Worm (Caenorhabditis elegans): Measurements from ENCODE around the gene ttbk-3.

Gene ttbk-3

ce11 chrIV:9846574-9846973, 43.2 kb downstream of the ttbk-3 start, which contains the start of gene K07F5.6:
Gene K07F5.6, minus strand, starts transcription at chrIV:9846674.
- TF ChIP-seq ztf-22 (GFP tag; optimal IDR thresholded peaks at IDR 0.05) = no peak
- TF ChIP-seq attf-3 (GFP tag; conservative IDR thresholded peaks at IDR 0.05) = no peak
- no peak for TF ChIP-seq Y79H2A.3 (GFP tag; conservative IDR thresholded peaks at IDR 0.05)
- TF ChIP-seq nhr-27 (tag; optimal IDR thresholded peaks at IDR 0.05) = no peak

- TF ChIP-seq madf-6 (GFP tag; IDR thresholded peaks at IDR 0.05) (no peak), lsl-1 (GFP tag; optimal IDR thresholded peaks at IDR 0.05) (no peak), somi-1 (GFP tag; optimal IDR thresholded peaks at IDR 0.05) (no peak), aptf-3 (GFP tag; IDR thresholded peaks at IDR 0.05) (no peak), zfh-2 (GFP tag; conservative IDR thresholded peaks at IDR 0.05) (no peak; the same call in 1 of the 2 replicates), let-607 (tag; optimal IDR thresholded peaks at IDR 0.05) (no peak)
Measured at ce11 chrIV:9843760-9844159, 46.0 kb downstream of the ttbk-3 start, which contains the start of gene nspd-2. Gene nspd-2, plus strand, starts transcription at chrIV:9844060.

ce11 chrIV:9842071-9842470, 47.7 kb downstream of the ttbk-3 start, which contains the start of gene K07F5.17:
Gene K07F5.17, plus strand, starts transcription at chrIV:9842371.
- no peak for TF ChIP-seq F10E7.11 (tag; optimal IDR thresholded peaks at IDR 0.05)
- TF ChIP-seq hlh-12 (tag; optimal IDR thresholded peaks at IDR 0.05) = no peak
- TF ChIP-seq cebp-1 (GFP tag; IDR thresholded peaks at IDR 0.05) = no peak
- no peak for TF ChIP-seq cebp-1 (tag; optimal IDR thresholded peaks at IDR 0.05)
- no peak for TF ChIP-seq repo-1 (tag; optimal IDR thresholded peaks at IDR 0.05)
- TF ChIP-seq pbrm-1 (GFP tag; IDR thresholded peaks at IDR 0.05) = no peak
- TF ChIP-seq ztf-26 (tag; optimal IDR thresholded peaks at IDR 0.05) = no peak
- no peak for TF ChIP-seq nfya-1 (tag; optimal IDR thresholded peaks at IDR 0.05; ENCODE audit: borderline replicate concordance, insufficient read depth)
- no peak for TF ChIP-seq rec-8 (tag; optimal IDR thresholded peaks at IDR 0.05)
- no peak for TF ChIP-seq attf-5 (GFP tag; optimal IDR thresholded peaks at IDR 0.05)
- no peak for TF ChIP-seq snpc-1.3 (tag; optimal IDR thresholded peaks at IDR 0.05; ENCODE audit: insufficient read depth)
- TF ChIP-seq F33H1.4 (GFP tag; IDR thresholded peaks at IDR 0.05) = no peak
- TF ChIP-seq hmg-1.2 (GFP tag; IDR thresholded peaks at IDR 0.05) = no peak
- TF ChIP-seq lsl-1 (GFP tag; optimal IDR thresholded peaks at IDR 0.05) = no peak
- TF ChIP-seq hrde-1 (tag; optimal IDR thresholded peaks at IDR 0.05; ENCODE audit: borderline replicate concordance) = no peak
- no peak for TF ChIP-seq ama-1 (optimal IDR thresholded peaks at IDR 0.05)
- no peak for TF ChIP-seq ama-1 (GFP tag; optimal IDR thresholded peaks at IDR 0.05)
- TF ChIP-seq lin-35 (GFP tag; optimal IDR thresholded peaks at IDR 0.05) = no peak
- TF ChIP-seq aptf-3 (GFP tag; IDR thresholded peaks at IDR 0.05) = no peak
- no peak for TF ChIP-seq lin-26 (GFP tag; IDR thresholded peaks at IDR 0.05)

ce11 chrIV:9840984-9841590, 48.7 kb downstream of the ttbk-3 start, which contains the start of the genes kin-24 and msp-56:
Gene kin-24, minus strand, starts transcription at chrIV:9841084.
Gene msp-56, plus strand, starts transcription at chrIV:9841540.
- TF ChIP-seq Y67H2A.10 (GFP tag; conservative IDR thresholded peaks at IDR 0.05) (no peak), ztf-28 (GFP tag; IDR thresholded peaks at IDR 0.05) (no peak), mes-4 (tag; optimal IDR thresholded peaks at IDR 0.05) (no peak), B0261.1 (tag; optimal IDR thresholded peaks at IDR 0.05) (no peak), hmg-1.2 (GFP tag; IDR thresholded peaks at IDR 0.05) (no peak), T07F8.4 (tag; optimal IDR thresholded peaks at IDR 0.05) (no peak), mxl-1 (tag; optimal IDR thresholded peaks at IDR 0.05) (no peak), sptf-2 (GFP tag; optimal IDR thresholded peaks at IDR 0.05) (no peak), ztf-22 (GFP tag; optimal IDR thresholded peaks at IDR 0.05) (no peak), egl-44 (GFP tag; IDR thresholded peaks at IDR 0.05) (no peak), lin-35 (GFP tag; optimal IDR thresholded peaks at IDR 0.05) (no peak), attf-6 (GFP tag; IDR thresholded peaks at IDR 0.05) (no peak), let-607 (tag; optimal IDR thresholded peaks at IDR 0.05) (no peak), unc-130 (GFP tag; optimal IDR thresholded peaks at IDR 0.05) (no peak)
